Worm (Caenorhabditis elegans) whole organism, midembryonic: ENCODE measurements around the gene spc-2.

ENCODE experiments used
- klf-2 ChIP-seq: fragments of 200-800 bp; sonication (Bioruptor generic); conservative IDR thresholded peaks from 2 replicates; pipeline ENCODE4 v1.3.6; 2022; ENCODE audit warnings: missing genetic modification reagents, missing genetic modification characterization, missing compliant biosample characterization
- ztf-23 ChIP-seq: fragments of 200-800 bp; sonication (Bioruptor generic); IDR thresholded peaks from 2 replicates; pipeline ENCODE4 v1.3.6; 2022; ENCODE audit warnings: missing genetic modification reagents, missing genetic modification characterization, missing compliant biosample characterization

ce11 chrIII:8235880-8236279 lies 54.2 kb downstream of the spc-2 start, which contains the start of gene C02F5.5:
- no peak for TF ChIP-seq ztf-23 (GFP tag; lab: Robert Waterston, UW)
- TF ChIP-seq klf-2 (GFP tag; lab: Robert Waterston, UW), result no peak
